Fruit fly (Drosophila melanogaster): ENCODE results near the gene Cyp313a5.

Gene Cyp313a5

dm6 chr3R:12221366-12221916, 13.0 kb downstream of the Cyp313a5 start, which contains the start of gene CG4860 (continued):
- TF ChIP-seq esn (GFP tag; optimal IDR thresholded peaks at IDR 0.05) (peak; percentile 94), Hr4 (GFP tag; optimal IDR thresholded peaks at IDR 0.05) (peak; percentile 92), CG15336 (GFP tag; IDR thresholded peaks at IDR 0.05) (peak; percentile 91), Hr39 (GFP tag; optimal IDR thresholded peaks at IDR 0.05) (peak; percentile 86), acj6 (GFP tag; optimal IDR thresholded peaks at IDR 0.05) (peak; percentile 40), CG10669 (GFP tag; optimal IDR thresholded peaks at IDR 0.05) (peak; percentile 79), CG11762 (GFP tag; optimal IDR thresholded peaks at IDR 0.05; ENCODE audit: insufficient read depth) (peak; percentile 77), CG6808 (GFP tag; optimal IDR thresholded peaks at IDR 0.05) (peak; percentile 70)

DNA sequence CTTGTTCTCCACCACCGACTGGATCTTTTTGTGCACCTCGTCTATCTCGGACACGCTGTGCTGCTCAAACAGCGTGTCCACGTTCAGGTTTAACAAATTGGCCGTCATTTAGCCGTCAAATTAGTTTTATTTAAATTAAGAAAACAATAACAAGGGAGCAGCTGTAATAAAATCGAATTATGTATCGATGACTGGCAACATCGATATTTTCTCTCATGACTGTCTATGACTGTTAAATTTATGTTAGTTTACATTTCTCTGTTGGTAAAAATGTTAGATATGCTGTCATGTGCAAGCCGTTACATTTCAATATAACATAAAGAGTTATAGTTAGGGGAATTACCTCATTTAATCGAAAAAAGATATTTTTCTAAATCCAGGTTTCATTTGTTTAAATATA, 15.0 kb downstream of the Cyp313a5 start, which contains the start of gene Cog1:
Cog1 (minus strand) TSS at position 190 of the 400 bp plus-strand sequence.
- TF ChIP-seq CG3919 (GFP tag; optimal IDR thresholded peaks at IDR 0.05) (no peak), svp (GFP tag) (peak; percentile 13), topi (GFP tag; optimal IDR thresholded peaks at IDR 0.05) (no peak), CG34406 (GFP tag; optimal IDR thresholded peaks at IDR 0.05) (no peak)

- no peak for TF ChIP-seq CG7368 (GFP tag; optimal IDR thresholded peaks at IDR 0.05)
- TF ChIP-seq CG11294 (GFP tag; IDR thresholded peaks at IDR 0.05), result no peak
- TF ChIP-seq eg (GFP tag; IDR thresholded peaks at IDR 0.05), result no peak
- TF ChIP-seq Met (GFP tag; optimal IDR thresholded peaks at IDR 0.05), result no peak
- no peak for TF ChIP-seq CG6808 (GFP tag; optimal IDR thresholded peaks at IDR 0.05)
- no peak for TF ChIP-seq CG8632 (GFP tag; optimal IDR thresholded peaks at IDR 0.05)
These were observed 20.3 kb downstream of the Cyp313a5 start, which contains the start of gene CG14742 for dm6 chr3R:12214201-12214600. Gene CG14742, plus strand, starts transcription at chr3R:12214501.

DNA sequence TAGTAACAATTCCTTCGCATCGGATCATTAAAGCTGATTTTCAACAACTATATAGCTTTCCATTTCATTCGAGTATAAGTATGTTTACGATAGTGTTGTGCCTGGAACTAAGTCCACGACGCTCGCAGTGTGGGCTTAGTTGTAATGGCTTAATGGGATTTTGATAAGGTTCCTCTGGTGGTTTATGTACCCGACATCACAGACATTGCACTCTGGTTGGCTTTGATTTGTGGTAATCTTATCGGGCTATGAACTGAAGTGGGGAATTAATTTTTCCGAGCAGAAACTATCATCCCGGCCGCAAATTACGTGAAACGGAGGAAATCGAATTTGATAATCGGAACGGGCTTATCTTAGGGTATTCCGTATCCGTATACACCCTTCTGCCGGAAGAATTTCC, 22.9 kb downstream of the Cyp313a5 start:
- TF ChIP-seq acj6 (GFP tag; optimal IDR thresholded peaks at IDR 0.05), result no peak
- no peak for TF ChIP-seq CG11902 (GFP tag; optimal IDR thresholded peaks at IDR 0.05)
- TF ChIP-seq CG6792 (GFP tag; optimal IDR thresholded peaks at IDR 0.05), result no peak
- no peak for TF ChIP-seq CG9139 (GFP tag; optimal IDR thresholded peaks at IDR 0.05)
- TF ChIP-seq net (GFP tag; optimal IDR thresholded peaks at IDR 0.05), result no peak
- no peak for TF ChIP-seq CG3032 (tag; optimal IDR thresholded peaks at IDR 0.05)
- no peak for TF ChIP-seq CG3919 (GFP tag; optimal IDR thresholded peaks at IDR 0.05)
- no peak for TF ChIP-seq Gug (GFP tag; IDR thresholded peaks at IDR 0.05)
- TF ChIP-seq CG4318 (GFP tag; optimal IDR thresholded peaks at IDR 0.05), result no peak
- TF ChIP-seq Ets96B (tag; optimal IDR thresholded peaks at IDR 0.05), result no peak
- no peak for TF ChIP-seq CG1621 (tag; optimal IDR thresholded peaks at IDR 0.05)
- no peak for TF ChIP-seq Ets21C (GFP tag; optimal IDR thresholded peaks at IDR 0.05)
- no peak for TF ChIP-seq CG6276 (GFP tag; optimal IDR thresholded peaks at IDR 0.05)
- TF ChIP-seq CG15336 (GFP tag; IDR thresholded peaks at IDR 0.05), result no peak
- no peak for TF ChIP-seq Sox15 (GFP tag; optimal IDR thresholded peaks at IDR 0.05)
- TF ChIP-seq CG7368 (GFP tag; optimal IDR thresholded peaks at IDR 0.05), result no peak
- no peak for TF ChIP-seq CG6808 (GFP tag; optimal IDR thresholded peaks at IDR 0.05)

DNA sequence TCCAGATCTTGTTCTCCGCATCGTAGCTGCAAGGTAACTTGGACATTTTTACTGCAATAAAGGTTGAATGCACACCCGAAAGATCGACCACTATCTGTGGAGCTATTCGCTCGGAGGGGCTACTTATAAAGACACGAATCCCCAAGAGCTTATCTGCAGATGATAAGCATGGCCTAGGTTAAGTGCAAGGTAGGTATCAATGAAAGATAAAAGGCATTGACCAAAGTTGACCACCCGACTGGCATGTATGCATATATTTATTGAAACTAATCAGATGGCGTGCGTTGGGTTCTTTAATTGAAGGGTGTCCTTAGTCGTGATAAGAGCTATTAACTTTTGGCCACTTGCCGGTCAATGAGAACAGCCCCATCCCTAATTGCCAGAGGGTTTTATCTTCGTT, 24.2 kb downstream of the Cyp313a5 start, which contains the start of gene CG4830:
CG4830 (minus strand) TSS at position 101 of the 400 bp plus-strand sequence.
- TF ChIP-seq Ets96B (tag; optimal IDR thresholded peaks at IDR 0.05), result no peak
- no peak for TF ChIP-seq CG8119 (GFP tag; IDR thresholded peaks at IDR 0.05)
- peak; percentile 41 for TF ChIP-seq svp (GFP tag)

dm6 chr3R:12197641-12198040, 36.8 kb downstream of the Cyp313a5 start, which contains the start of gene Adk1:
Gene Adk1, plus strand, starts transcription at chr3R:12197941.
- TF ChIP-seq Sox15 (GFP tag; optimal IDR thresholded peaks at IDR 0.05), result no peak
- TF ChIP-seq CG15336 (GFP tag; IDR thresholded peaks at IDR 0.05), result no peak
- TF ChIP-seq CG6163 (GFP tag; IDR thresholded peaks at IDR 0.05), result no peak
- TF ChIP-seq CG8119 (GFP tag; IDR thresholded peaks at IDR 0.05), result no peak
- TF ChIP-seq fd85E (GFP tag; optimal IDR thresholded peaks at IDR 0.05), result no peak
- TF ChIP-seq CG11902 (GFP tag; optimal IDR thresholded peaks at IDR 0.05), result no peak
- no peak for TF ChIP-seq Eip78C (GFP tag)
- no peak for TF ChIP-seq Sox102F (GFP tag; optimal IDR thresholded peaks at IDR 0.05)
- no peak for TF ChIP-seq CG8319 (GFP tag; optimal IDR thresholded peaks at IDR 0.05)
- TF ChIP-seq Blimp-1 (GFP tag; optimal IDR thresholded peaks at IDR 0.05), result no peak
- no peak for TF ChIP-seq Smox (GFP tag; optimal IDR thresholded peaks at IDR 0.05)
- no peak for TF ChIP-seq Hr38 (GFP tag; optimal IDR thresholded peaks at IDR 0.05)
- no peak for TF ChIP-seq cyc (GFP tag; optimal IDR thresholded peaks at IDR 0.05)
